Worm (Caenorhabditis elegans) whole organism, midembryonic: ENCODE data around the gene dct-6.
A peak's percentile ranks its signal among the peaks of the same experiment; 100 is the strongest.

Source experiments
- T22C8.4 ChIP-seq: fragments of 200-800 bp; sonication (Bioruptor generic); IDR thresholded peaks from 2 replicates; pipeline ENCODE4 v1.3.6; 2022; ENCODE audit warnings: missing genetic modification characterization, missing compliant biosample characterization
- cog-1 ChIP-seq: sonication (generic microtip); optimal IDR thresholded peaks from 2 replicates; lab custom pipeline; 2016; ENCODE audit warnings: missing genetic modification characterization, missing compliant biosample characterization
- flt-1 ChIP-seq: fragments of 200-800 bp; sonication (Bioruptor generic); IDR thresholded peaks from 2 replicates; pipeline ENCODE4 v1.3.6; 2022; ENCODE audit warnings: missing genetic modification characterization, missing compliant biosample characterization
- klf-2 ChIP-seq: fragments of 200-800 bp; sonication (Bioruptor generic); conservative IDR thresholded peaks from 2 replicates; pipeline ENCODE4 v1.3.6; 2022; ENCODE audit warnings: missing genetic modification reagents, missing genetic modification characterization, missing compliant biosample characterization
- med-1 ChIP-seq: sonication (generic microtip); optimal IDR thresholded peaks from 2 replicates; lab custom pipeline; 2017; ENCODE audit warnings: missing genetic modification characterization, mild to moderate bottlenecking, missing compliant biosample characterization, antibody characterized with exemption, missing genetic modification reagents; ENCODE audit not compliant: insufficient read depth
- ref-1 ChIP-seq: fragments of 200-800 bp; sonication (Bioruptor generic); conservative IDR thresholded peaks from 2 replicates; pipeline ENCODE4 v1.3.6; 2022; ENCODE audit warnings: missing genetic modification reagents, missing genetic modification characterization, missing compliant biosample characterization
- tab-1 ChIP-seq: fragments of 200-800 bp; sonication (Bioruptor generic); IDR thresholded peaks from 2 replicates; pipeline ENCODE4 v1.3.6; 2022; ENCODE audit warnings: missing genetic modification characterization, missing compliant biosample characterization
- ztf-23 ChIP-seq: fragments of 200-800 bp; sonication (Bioruptor generic); IDR thresholded peaks from 2 replicates; pipeline ENCODE4 v1.3.6; 2022; ENCODE audit warnings: missing genetic modification reagents, missing genetic modification characterization, missing compliant biosample characterization
- ztf-29 ChIP-seq: fragments of 200-800 bp; sonication (Bioruptor generic); IDR thresholded peaks from 2 replicates; pipeline ENCODE4 v1.3.6; 2022; ENCODE audit warnings: missing genetic modification reagents, missing genetic modification characterization, missing compliant biosample characterization

The dct-6 gene

DNA sequence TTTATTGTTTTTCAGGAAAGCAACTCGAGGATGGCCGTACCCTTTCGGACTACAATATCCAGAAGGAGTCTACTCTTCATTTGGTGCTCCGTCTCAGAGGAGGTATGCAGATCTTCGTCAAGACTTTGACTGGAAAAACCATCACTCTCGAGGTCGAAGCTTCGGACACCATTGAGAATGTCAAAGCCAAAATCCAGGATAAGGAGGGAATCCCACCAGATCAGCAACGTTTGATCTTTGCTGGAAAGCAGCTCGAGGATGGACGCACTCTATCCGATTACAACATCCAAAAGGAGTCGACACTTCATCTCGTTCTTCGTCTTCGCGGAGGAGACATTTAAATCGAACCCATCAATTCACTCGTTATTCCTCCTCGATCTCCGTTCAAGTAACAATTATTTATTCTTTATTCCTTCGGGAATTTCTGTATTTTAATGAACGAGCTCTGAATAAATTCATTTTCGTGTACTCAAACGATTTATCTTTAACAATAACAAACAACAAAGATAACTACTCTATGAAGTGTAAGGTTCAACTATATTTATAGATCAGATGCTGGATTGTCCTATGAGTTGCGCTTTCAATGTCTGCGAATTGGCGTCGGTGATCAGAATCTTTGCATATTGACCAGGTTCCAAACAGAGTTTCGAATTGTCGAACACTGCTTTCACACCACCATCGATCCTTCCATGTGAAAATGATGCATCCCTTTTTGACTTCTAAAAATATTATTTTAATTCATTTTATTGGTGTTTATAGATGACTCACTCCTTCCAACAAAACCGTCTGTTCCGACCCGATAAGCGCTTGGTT lies 22.6 kb upstream of the dct-6 start:
- TF ChIP-seq ztf-23 (no peak), ztf-29 (GFP tag; lab: Robert Waterston, UW) (no peak), T22C8.4 (0 out of 2 replicates have a peak, but pooled peaks have one; percentile 7), cog-1 (tag; lab: Kevin White, UChicago) (no peak), ref-1 (no peak), med-1 (GFP tag; lab: Kevin White, UChicago) (no peak), flt-1 (no peak), klf-2 (GFP tag; lab: Robert Waterston, UW) (no peak), tab-1 (0 out of 2 replicates have a peak, but pooled peaks have one; percentile 20)

DNA sequence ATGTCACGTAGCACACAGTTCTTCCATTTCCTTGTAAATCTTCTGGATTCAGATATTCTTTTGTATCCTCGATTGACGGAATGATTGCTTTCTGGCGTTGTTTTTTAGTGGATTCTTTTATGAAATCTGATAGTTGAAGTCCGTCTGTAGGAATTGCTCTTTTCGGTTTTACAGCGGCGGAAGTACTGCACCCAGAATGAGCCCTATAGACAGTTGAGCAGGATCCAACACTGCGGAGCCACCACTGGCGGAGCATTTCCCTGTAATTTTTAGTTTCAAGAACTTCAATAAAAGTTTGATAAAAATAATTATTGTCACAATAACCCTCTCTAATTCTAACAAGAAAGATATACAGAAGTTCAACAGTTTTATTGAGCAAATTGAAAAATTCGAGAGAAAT lies 20.3 kb upstream of the dct-6 start, which contains the start of gene F25B5.5:
Gene F25B5.5 (minus strand): TSS at position 260 of the 400 bp plus-strand sequence.
- TF ChIP-seq ztf-23 (no peak), klf-2 (GFP tag; lab: Robert Waterston, UW) (no peak), ref-1 (no peak), flt-1 (no peak), cog-1 (tag; lab: Kevin White, UChicago) (no peak), med-1 (GFP tag; lab: Kevin White, UChicago) (no peak)

DNA sequence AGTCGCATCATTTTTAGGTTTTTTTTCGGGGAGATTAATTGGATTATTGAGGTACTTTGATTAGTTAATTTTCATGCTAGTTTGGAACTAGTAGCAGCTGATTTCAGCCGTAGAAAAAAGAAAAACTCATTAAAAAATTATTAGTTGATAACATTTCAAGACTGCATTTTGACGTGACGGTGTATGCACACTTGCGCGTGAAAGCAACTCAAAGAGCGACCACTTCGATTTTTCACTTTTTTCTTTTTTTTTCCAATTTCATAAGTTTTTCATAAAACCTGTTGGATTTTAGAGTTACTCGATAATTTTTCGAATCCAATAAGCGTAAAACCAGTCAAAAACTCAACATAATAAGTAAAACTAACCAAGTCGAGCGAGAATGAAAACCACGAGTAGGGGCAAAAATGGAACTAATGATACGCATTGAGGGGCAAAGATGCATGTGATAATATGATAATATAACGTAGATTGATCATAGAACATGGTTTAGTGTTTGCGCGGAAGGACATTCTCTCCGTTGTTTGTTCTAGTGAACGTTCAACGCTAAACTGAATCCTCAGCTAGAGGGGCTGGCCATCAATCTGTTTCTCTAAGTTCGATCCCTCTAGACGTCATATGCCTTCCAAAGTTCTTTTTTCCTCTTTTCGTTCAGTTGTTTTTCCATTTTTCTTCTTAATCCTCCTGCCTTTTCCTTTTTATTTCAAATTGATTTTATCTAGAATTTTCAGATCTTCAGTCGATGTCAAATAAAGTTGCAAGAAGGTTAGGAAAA lies 17.9 kb upstream of the dct-6 start, which contains the start of the genes F25B5.6 and F25B5.3:
Gene F25B5.6 (minus strand): TSS at position 572 of the 772 bp plus-strand sequence.
Gene F25B5.3 (plus strand): TSS at position 722 of the 772 bp plus-strand sequence.
- no peak for TF ChIP-seq cog-1 (tag; lab: Kevin White, UChicago)
- TF ChIP-seq tab-1, result no peak
- TF ChIP-seq ztf-29 (GFP tag; lab: Robert Waterston, UW), result no peak
- no peak for TF ChIP-seq ref-1
- no peak for TF ChIP-seq klf-2 (GFP tag; lab: Robert Waterston, UW)
- TF ChIP-seq ztf-23, result no peak
- TF ChIP-seq T22C8.4, result no peak
- TF ChIP-seq med-1 (GFP tag; lab: Kevin White, UChicago), result no peak
- no peak for TF ChIP-seq flt-1

DNA sequence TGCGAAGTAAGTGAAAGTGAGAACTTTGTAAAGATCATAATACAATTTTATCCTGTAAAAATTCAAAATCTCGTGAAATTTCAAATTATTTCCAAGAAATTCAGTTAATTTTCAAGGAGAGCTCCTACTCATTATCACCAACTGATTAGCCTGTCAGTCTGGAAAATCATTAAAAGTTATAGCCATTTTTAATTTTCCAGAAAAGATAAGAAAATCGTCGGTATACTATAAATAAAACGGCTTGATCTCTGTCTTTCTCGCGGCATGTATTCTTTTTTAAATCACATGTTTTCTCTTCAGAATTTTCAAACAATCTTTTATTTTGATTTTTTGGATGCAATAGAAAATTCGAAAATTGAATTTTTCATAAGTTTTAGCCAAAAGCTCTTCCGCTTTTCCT lies 17.2 kb upstream of the dct-6 start:
- TF ChIP-seq cog-1 (tag; lab: Kevin White, UChicago), result no peak
- no peak for TF ChIP-seq flt-1
- TF ChIP-seq klf-2 (GFP tag; lab: Robert Waterston, UW), result no peak
- no peak for TF ChIP-seq med-1 (GFP tag; lab: Kevin White, UChicago)
- no peak for TF ChIP-seq ztf-29 (GFP tag; lab: Robert Waterston, UW)

DNA sequence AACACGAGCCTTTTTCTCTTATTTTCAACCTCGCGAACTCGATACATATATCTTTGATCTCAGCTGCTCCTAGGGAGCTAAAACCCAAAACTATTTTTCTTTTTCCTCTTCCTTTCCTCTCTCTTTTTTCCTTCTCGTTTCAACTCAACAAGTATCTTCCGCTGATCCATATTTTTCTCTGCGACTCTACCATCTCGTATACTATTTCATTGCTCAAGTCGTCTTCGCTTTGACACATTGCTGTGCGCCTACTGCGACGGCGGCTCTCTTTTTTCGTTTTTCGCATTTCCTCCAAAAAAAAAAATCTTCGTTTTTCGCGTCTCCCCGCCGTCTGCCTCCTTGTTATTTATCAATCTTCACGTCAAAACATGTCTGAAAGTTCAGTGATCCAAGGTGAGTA lies 16.4 kb upstream of the dct-6 start:
- TF ChIP-seq ref-1 (no peak), cog-1 (tag; lab: Kevin White, UChicago) (no peak), ztf-29 (GFP tag; lab: Robert Waterston, UW) (no peak), tab-1 (no peak), klf-2 (GFP tag; lab: Robert Waterston, UW) (no peak), T22C8.4 (no peak), ztf-23 (no peak), med-1 (GFP tag; lab: Kevin White, UChicago) (no peak), flt-1 (no peak)

DNA sequence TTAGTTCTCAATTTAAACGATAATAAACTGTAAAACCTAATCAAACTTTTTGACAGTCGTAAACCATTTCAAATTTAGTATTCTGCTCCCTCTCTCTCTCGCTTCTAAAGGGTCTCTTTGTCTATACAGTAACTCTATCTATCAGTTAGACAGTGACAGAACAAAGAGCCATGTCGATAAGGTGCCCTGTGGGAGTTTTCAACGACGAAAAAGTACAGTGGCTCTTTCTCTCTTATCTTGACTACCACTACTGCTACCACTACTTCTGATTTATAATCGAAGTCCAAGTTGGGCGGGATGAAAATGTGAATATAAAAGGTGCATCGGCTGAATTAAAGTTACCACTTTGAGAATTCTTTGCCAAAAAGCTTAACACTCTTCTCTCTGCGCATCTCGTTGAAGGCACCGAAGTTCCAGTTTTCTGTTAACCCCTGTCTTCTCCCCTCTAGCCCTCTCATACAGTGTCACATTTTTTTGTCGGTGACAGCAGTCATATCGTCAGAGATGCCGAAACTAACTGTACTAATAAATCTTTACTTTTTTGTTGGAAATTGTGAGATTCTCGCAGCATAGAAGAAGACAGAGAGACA lies 15.4 kb upstream of the dct-6 start:
- TF ChIP-seq ref-1 (no peak), flt-1 (no peak), ztf-23 (no peak), cog-1 (tag; lab: Kevin White, UChicago) (no peak), ztf-29 (GFP tag; lab: Robert Waterston, UW) (no peak), T22C8.4 (no peak), med-1 (GFP tag; lab: Kevin White, UChicago) (no peak), tab-1 (no peak), klf-2 (GFP tag; lab: Robert Waterston, UW) (no peak)

DNA sequence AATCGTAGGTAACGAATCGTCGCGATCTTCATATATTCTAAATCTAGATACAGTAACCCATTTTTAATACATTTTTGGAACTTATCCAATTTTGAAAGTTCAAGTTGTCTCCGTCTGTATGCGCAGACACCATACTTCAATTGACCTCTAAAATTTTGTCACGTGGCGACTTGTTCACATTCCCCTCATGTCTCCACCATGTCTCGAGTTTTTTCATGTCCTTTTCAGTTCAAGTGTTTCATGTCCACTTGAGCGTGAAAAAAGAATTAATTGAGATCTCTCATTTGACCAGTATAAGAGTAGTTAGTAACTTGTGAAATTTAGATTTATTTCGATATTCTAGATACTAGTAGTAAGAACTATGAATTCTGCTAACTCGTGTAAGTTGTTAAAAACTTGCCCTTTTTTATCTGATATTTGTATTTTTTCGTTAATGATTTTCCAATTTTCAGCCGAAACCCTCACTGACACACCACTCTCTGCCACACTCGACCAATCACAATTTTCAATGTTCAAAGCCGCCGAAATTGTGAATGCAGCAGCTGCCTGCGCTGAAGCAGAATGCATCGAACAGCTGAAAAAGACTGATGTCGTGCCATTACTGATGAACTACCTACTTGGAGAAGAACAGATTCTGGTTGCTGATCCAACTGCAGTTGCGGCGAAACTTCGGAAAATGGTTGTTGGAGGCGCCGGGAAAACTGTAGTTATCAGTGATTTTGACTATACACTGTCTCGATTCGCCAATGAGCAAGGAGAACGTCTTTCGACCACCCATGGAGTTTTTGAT lies 14.4 kb upstream of the dct-6 start:
- TF ChIP-seq med-1 (GFP tag; lab: Kevin White, UChicago) (no peak), flt-1 (no peak), T22C8.4 (no peak), ztf-23 (no peak), tab-1 (no peak), ztf-29 (GFP tag; lab: Robert Waterston, UW) (no peak), cog-1 (tag; lab: Kevin White, UChicago) (no peak), klf-2 (GFP tag; lab: Robert Waterston, UW) (no peak)

DNA sequence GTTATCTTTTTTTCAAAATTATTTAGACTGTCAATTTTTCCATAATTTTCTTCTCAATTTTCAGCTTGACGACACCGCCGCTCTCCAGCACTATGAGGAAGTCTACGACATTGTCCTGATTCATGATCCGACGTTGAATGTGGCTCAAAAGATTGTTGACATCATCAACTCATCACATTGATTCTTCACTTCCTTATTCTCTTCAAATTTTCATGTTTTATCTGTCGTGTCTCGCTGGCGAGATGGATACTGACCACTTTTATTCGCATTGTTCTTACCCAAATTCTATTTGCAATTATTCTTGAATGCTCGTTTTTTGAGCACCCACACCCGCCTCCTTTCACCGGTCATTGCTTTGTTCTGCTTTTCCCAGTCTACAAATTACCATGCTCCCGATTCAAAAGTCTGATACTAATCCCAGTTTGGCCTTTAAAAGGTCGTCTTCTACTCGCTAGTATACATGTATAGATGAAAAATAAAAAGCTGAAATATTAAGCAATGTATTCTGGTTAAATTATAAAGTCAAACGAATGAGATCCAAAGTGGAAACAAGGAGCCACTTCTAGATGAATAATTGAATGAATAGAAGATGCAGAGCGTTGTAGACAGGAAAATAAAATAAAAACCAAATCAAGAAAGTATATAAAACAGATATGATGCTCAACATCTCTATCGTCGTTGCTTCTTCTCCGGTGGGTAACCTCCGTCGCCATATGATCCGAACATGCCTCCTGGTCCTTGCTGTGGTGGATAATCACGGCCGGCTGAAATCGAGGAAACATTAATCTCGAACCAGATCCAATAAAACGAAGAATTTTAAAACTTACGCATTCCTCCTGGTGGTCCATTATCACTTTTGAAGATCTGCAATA lies 12.9 kb upstream of the dct-6 start:
- TF ChIP-seq med-1 (GFP tag; lab: Kevin White, UChicago), result no peak
- TF ChIP-seq ztf-29 (GFP tag; lab: Robert Waterston, UW), result no peak
- no peak for TF ChIP-seq T22C8.4
- TF ChIP-seq klf-2 (GFP tag; lab: Robert Waterston, UW), result no peak
- TF ChIP-seq ztf-23, result no peak
- TF ChIP-seq tab-1, result no peak
- no peak for TF ChIP-seq flt-1
- no peak for TF ChIP-seq ref-1
- no peak for TF ChIP-seq cog-1 (tag; lab: Kevin White, UChicago)
